Worm (Caenorhabditis elegans): ENCODE results near the gene unc-98.

unc-98 gene

ce11 chrX:7573172-7573571, 247 bp downstream of the unc-98 start:
- TF ChIP-seq dsc-1 (tag; optimal IDR thresholded peaks at IDR 0.05) = peak; percentile 72
- TF ChIP-seq efl-1 (optimal IDR thresholded peaks at IDR 0.05) = no peak
- peak in 1 of 2 experiments; percentile 87 for TF ChIP-seq efl-1 (GFP tag; optimal IDR thresholded peaks at IDR 0.05 in 1 of 2)
- TF ChIP-seq C04F5.9 (tag; optimal IDR thresholded peaks at IDR 0.05) = no peak

ce11 chrX:7572057-7572456, 1.4 kb downstream of the unc-98 start, which contains the start of gene pcyt-1:
TSS of gene pcyt-1 (plus strand) at chrX:7572357.
- no peak for TF ChIP-seq dpl-1 (GFP tag; optimal IDR thresholded peaks at IDR 0.05)
- no peak for TF ChIP-seq fkh-10 (GFP tag; optimal IDR thresholded peaks at IDR 0.05)
- TF ChIP-seq fkh-8 (tag; optimal IDR thresholded peaks at IDR 0.05) = no peak
- TF ChIP-seq swsn-7 (tag; optimal IDR thresholded peaks at IDR 0.05) = no peak
- TF ChIP-seq aha-1 (tag; optimal IDR thresholded peaks at IDR 0.05) = no peak
- no peak for TF ChIP-seq hlh-4 (tag; optimal IDR thresholded peaks at IDR 0.05)
- TF ChIP-seq snpc-4 (tag; optimal IDR thresholded peaks at IDR 0.05) = no peak

DNA sequence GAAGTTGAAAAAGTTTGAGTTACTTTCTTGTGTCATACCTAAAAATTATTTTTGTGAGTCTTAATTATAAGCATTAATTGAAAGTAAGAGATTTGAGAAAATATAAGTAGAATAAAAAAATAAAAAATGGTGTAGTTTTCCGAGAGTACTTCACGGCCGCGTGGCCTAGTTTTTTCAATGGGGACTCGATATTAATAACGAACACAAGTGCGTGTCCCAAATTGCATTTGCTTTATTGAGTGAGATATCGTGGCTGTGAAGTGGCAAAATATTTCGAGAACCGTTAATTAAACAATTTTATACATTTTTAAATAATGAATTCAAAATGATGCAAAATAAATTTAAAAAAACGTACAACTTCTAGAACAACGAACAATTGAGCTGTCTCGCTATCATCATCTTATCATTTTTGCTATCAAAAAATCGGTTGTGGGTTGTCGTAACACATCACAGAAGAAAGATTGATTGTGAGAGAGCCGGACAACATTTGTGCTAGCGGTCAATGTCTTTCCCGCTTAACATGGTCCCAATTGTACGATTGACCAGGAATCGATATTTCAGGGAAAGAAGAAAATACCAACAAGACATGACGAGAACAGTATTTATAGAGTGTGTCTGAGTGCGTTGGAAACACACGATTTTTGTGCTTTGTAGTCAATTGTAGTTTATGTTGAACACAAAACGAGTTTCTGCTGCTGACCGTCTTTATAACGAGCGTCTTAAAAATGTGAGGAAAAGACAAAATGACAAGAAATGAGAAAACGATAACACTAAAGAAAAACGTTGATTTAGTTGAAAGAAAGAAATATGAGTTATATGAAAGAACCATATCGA, 3.5 kb downstream of the unc-98 start, which contains the start of gene apy-1:
Gene apy-1 (minus strand): TSS at position 38 of the 834 bp plus-strand sequence.
- peak; percentile 40 for TF ChIP-seq dsc-1 (tag; optimal IDR thresholded peaks at IDR 0.05)
- peak; percentile 46 for TF ChIP-seq mep-1 (tag; optimal IDR thresholded peaks at IDR 0.05)
- TF ChIP-seq isw-1 (GFP tag; IDR thresholded peaks at IDR 0.05) = no peak
- TF ChIP-seq nhr-85 (tag) = peak; percentile 87
- peak; percentile 66 for TF ChIP-seq egl-13 (tag; optimal IDR thresholded peaks at IDR 0.05)
- no peak for TF ChIP-seq ceh-8 (GFP tag; optimal IDR thresholded peaks at IDR 0.05)
- TF ChIP-seq C16A3.4 (tag; optimal IDR thresholded peaks at IDR 0.05) = no peak
- no peak for TF ChIP-seq efl-1 (optimal IDR thresholded peaks at IDR 0.05)
- no peak for TF ChIP-seq efl-1 (GFP tag; optimal IDR thresholded peaks at IDR 0.05 in 1 of 2)
- TF ChIP-seq ztf-4 (tag; optimal IDR thresholded peaks at IDR 0.05) = no peak
- peak; percentile 54 for TF ChIP-seq elt-2 (tag; optimal IDR thresholded peaks at IDR 0.05)
- no peak for TF ChIP-seq zip-4 (GFP tag; optimal IDR thresholded peaks at IDR 0.05)
- no peak for TF ChIP-seq lin-13 (GFP tag; optimal IDR thresholded peaks at IDR 0.05)
- no peak for TF ChIP-seq unc-130 (tag; optimal IDR thresholded peaks at IDR 0.05)
- TF ChIP-seq Y116A8C.19 (tag; optimal IDR thresholded peaks at IDR 0.05; ENCODE audit: borderline replicate concordance) = no peak
- peak; percentile 27 for TF ChIP-seq blmp-1 (tag; optimal IDR thresholded peaks at IDR 0.05)
- TF ChIP-seq C04F5.9 (tag; optimal IDR thresholded peaks at IDR 0.05) = peak; percentile 23
- peak; percentile 69 for TF ChIP-seq rnt-1 (tag; optimal IDR thresholded peaks at IDR 0.05)
- TF ChIP-seq alr-1 (tag; optimal IDR thresholded peaks at IDR 0.05; ENCODE audit: borderline replicate concordance) = no peak
- TF ChIP-seq mef-2 (tag; optimal IDR thresholded peaks at IDR 0.05) = no peak
- no peak for TF ChIP-seq C34B4.2 (tag; optimal IDR thresholded peaks at IDR 0.05)
- no peak for TF ChIP-seq lin-15B (tag; optimal IDR thresholded peaks at IDR 0.05)
- TF ChIP-seq nhr-237 (tag; optimal IDR thresholded peaks at IDR 0.05) = no peak
- TF ChIP-seq zag-1 (tag; optimal IDR thresholded peaks at IDR 0.05) = no peak
- no peak for TF ChIP-seq F16B12.6 (tag; optimal IDR thresholded peaks at IDR 0.05)
- no peak for TF ChIP-seq unc-98 (GFP tag; IDR thresholded peaks at IDR 0.05)
- no peak for TF ChIP-seq ets-5 (GFP tag; IDR thresholded peaks at IDR 0.05)
- peak; percentile 62 for TF ChIP-seq tbx-2 (tag; optimal IDR thresholded peaks at IDR 0.05)
- TF ChIP-seq sptf-1 (tag; optimal IDR thresholded peaks at IDR 0.05) = no peak
- TF ChIP-seq mab-9 (GFP tag; IDR thresholded peaks at IDR 0.05) = no peak
- TF ChIP-seq fkh-4 (tag; optimal IDR thresholded peaks at IDR 0.05; ENCODE audit: borderline replicate concordance) = peak; percentile 24
- no peak for TF ChIP-seq mdl-1 (tag; optimal IDR thresholded peaks at IDR 0.05)
- no peak for TF ChIP-seq ceh-63 (GFP tag; optimal IDR thresholded peaks at IDR 0.05)
- TF ChIP-seq irx-1 (tag; optimal IDR thresholded peaks at IDR 0.05) = peak; percentile 59
- TF ChIP-seq nhr-20 (tag; optimal IDR thresholded peaks at IDR 0.05) = peak; percentile 31
- TF ChIP-seq tlp-1 (tag; optimal IDR thresholded peaks at IDR 0.05) = no peak
- TF ChIP-seq lin-14 (GFP tag; optimal IDR thresholded peaks at IDR 0.05) = peak; percentile 82
- TF ChIP-seq ama-1 (optimal IDR thresholded peaks at IDR 0.05) = no peak
- TF ChIP-seq skn-1 (tag; optimal IDR thresholded peaks at IDR 0.05) = no peak
- no peak for TF ChIP-seq lin-39 (tag; optimal IDR thresholded peaks at IDR 0.05)
- no peak for TF ChIP-seq fkh-8 (tag; optimal IDR thresholded peaks at IDR 0.05)
- peak; percentile 59 for TF ChIP-seq ceh-90 (tag; optimal IDR thresholded peaks at IDR 0.05)

All from whole organism, L1 larva.